Worm (Caenorhabditis elegans) whole organism, L4 larva: ENCODE results near the gene srd-65.

Experiments
- dmd-8 ChIP-seq: fragments of 200-800 bp; sonication (Bioruptor generic); IDR thresholded peaks from 2 replicates; pipeline ENCODE4 v1.3.6; 2022; ENCODE audit warnings: missing genetic modification characterization, missing compliant biosample characterization
- mep-1 ChIP-seq: fragments of 150-350 bp; sonication (generic microtip); optimal IDR thresholded peaks from 3 replicates; lab custom pipeline; 2014; ENCODE audit warnings: missing biosample characterization, missing genetic modification characterization
- mes-2 ChIP-seq: sonication (generic microtip); optimal IDR thresholded peaks from 2 replicates; lab custom pipeline; 2016; ENCODE audit warnings: missing genotype, mild to moderate bottlenecking, missing genetic modification characterization, missing compliant biosample characterization; ENCODE audit not compliant: poor library complexity, severe bottlenecking
- nhr-237 ChIP-seq: sonication (generic microtip); optimal IDR thresholded peaks from 2 replicates; lab custom pipeline; 2017; ENCODE audit warnings: missing biosample characterization, missing genetic modification characterization
- sdz-12 ChIP-seq: fragments of 200-800 bp; sonication (Bioruptor generic); optimal IDR thresholded peaks from 2 replicates; lab custom pipeline; 2018; ENCODE audit warnings: mild to moderate bottlenecking, missing genetic modification characterization, missing compliant biosample characterization
- unc-62 ChIP-seq, 3 experiments: fragments of 150-350 bp in 1 of 3; sonication (generic microtip); optimal IDR thresholded peaks in 2 of 3; peaks in 1 of 3; 1 replicate in 1 of 3; 2 replicates in 2 of 3; lab custom pipeline; 2014 to 2017; ENCODE audit warnings: missing biosample characterization in 3 of 3, missing genetic modification characterization in 3 of 3, missing genetic modification reagents in 3 of 3, missing genotype in 1 of 3

ce11 chrIII:2211120-2211519, 12.7 kb downstream of the srd-65 start, which contains the start of gene C39B5.14:
- TF ChIP-seq mes-2 (tag; lab: Kevin White, UChicago) (no peak), mep-1 (tag; lab: Kevin White, UChicago) (no peak), nhr-237 (tag; lab: Kevin White, UChicago) (no peak), dmd-8 (GFP tag; lab: Robert Waterston, UW) (no peak), unc-62 (GFP tag; optimal IDR thresholded peaks at IDR 0.05 in 1 of 2; lab: Kevin White, UChicago) (no peak), unc-62 (tag; optimal IDR thresholded peaks at IDR 0.05; lab: Kevin White, UChicago) (no peak), sdz-12 (GFP tag; lab: Kevin White, UChicago) (no peak)
